Fruit fly (Drosophila melanogaster) S2 (cell line): Measurements from ENCODE around the gene grn.

Source experiments
- CG8478 ChIP-seq: fragments of >200 bp; optimal IDR thresholded peaks from 2 replicates; lab custom pipeline; 2018
- CTCF ChIP-seq, 2 experiments: fragments of >200 bp; optimal IDR thresholded peaks; 2 replicates each; lab custom pipeline; 2018

Gene grn

dm6 chr3R:8206019-8206418 is 24.8 kb upstream of the grn start:
- TF ChIP-seq CG8478 (lab: Kevin White, UChicago) (no peak), CTCF (optimal IDR thresholded peaks at IDR 0.05; lab: Kevin White, UChicago) (no peak)

- TF ChIP-seq CTCF (optimal IDR thresholded peaks at IDR 0.05; lab: Kevin White, UChicago) = no peak
- no peak for TF ChIP-seq CG8478 (lab: Kevin White, UChicago)
Measured at dm6 chr3R:8205292-8205893, 24.1 kb upstream of the grn start.

- TF ChIP-seq CTCF (optimal IDR thresholded peaks at IDR 0.05; lab: Kevin White, UChicago) (no peak), CG8478 (lab: Kevin White, UChicago) (no peak)
Measured at dm6 chr3R:8204730-8205129, 23.5 kb upstream of the grn start, which contains the start of gene CheA84a. TSS of gene CheA84a (minus strand) at chr3R:8204830.

- no peak for TF ChIP-seq CTCF (optimal IDR thresholded peaks at IDR 0.05; lab: Kevin White, UChicago)
- no peak for TF ChIP-seq CG8478 (lab: Kevin White, UChicago)
Measured at dm6 chr3R:8203367-8203766, 22.1 kb upstream of the grn start.

dm6 chr3R:8198320-8198719 is 17.1 kb upstream of the grn start:
- no peak for TF ChIP-seq CTCF (optimal IDR thresholded peaks at IDR 0.05; lab: Kevin White, UChicago)
- no peak for TF ChIP-seq CG8478 (lab: Kevin White, UChicago)

- no peak for TF ChIP-seq CG8478 (lab: Kevin White, UChicago)
- TF ChIP-seq CTCF (optimal IDR thresholded peaks at IDR 0.05; lab: Kevin White, UChicago) = no peak
Measured at dm6 chr3R:8197137-8197536, 15.9 kb upstream of the grn start.

- TF ChIP-seq CTCF (optimal IDR thresholded peaks at IDR 0.05; lab: Kevin White, UChicago) = no peak
- no peak for TF ChIP-seq CG8478 (lab: Kevin White, UChicago)
Measured at dm6 chr3R:8195049-8195448, 13.8 kb upstream of the grn start.

- TF ChIP-seq CTCF (optimal IDR thresholded peaks at IDR 0.05; lab: Kevin White, UChicago) = no peak
- no peak for TF ChIP-seq CG8478 (lab: Kevin White, UChicago)
Measured at dm6 chr3R:8193120-8193519, 11.9 kb upstream of the grn start.

dm6 chr3R:8192261-8192917 is 11.1 kb upstream of the grn start:
- TF ChIP-seq CG8478 (lab: Kevin White, UChicago) (no peak), CTCF (optimal IDR thresholded peaks at IDR 0.05; lab: Kevin White, UChicago) (no peak)

dm6 chr3R:8190866-8191265 is 9.6 kb upstream of the grn start:
- TF ChIP-seq CTCF (optimal IDR thresholded peaks at IDR 0.05; lab: Kevin White, UChicago) (peak; percentile 47 to 54), CG8478 (lab: Kevin White, UChicago) (peak; percentile 55)

- TF ChIP-seq CG8478 (lab: Kevin White, UChicago) (no peak), CTCF (optimal IDR thresholded peaks at IDR 0.05; lab: Kevin White, UChicago) (no peak)
Measured at dm6 chr3R:8189473-8189872, 8.2 kb upstream of the grn start.

dm6 chr3R:8187446-8188133 is 6.3 kb upstream of the grn start:
- TF ChIP-seq CTCF (optimal IDR thresholded peaks at IDR 0.05; lab: Kevin White, UChicago) (no peak), CG8478 (lab: Kevin White, UChicago) (no peak)

- TF ChIP-seq CTCF (optimal IDR thresholded peaks at IDR 0.05; lab: Kevin White, UChicago) = no peak
- TF ChIP-seq CG8478 (lab: Kevin White, UChicago) = no peak
Measured at dm6 chr3R:8183502-8183901, 2.3 kb upstream of the grn start.

- TF ChIP-seq CTCF (optimal IDR thresholded peaks at IDR 0.05; lab: Kevin White, UChicago) = no peak
- TF ChIP-seq CG8478 (lab: Kevin White, UChicago) = no peak
Measured at dm6 chr3R:8180376-8181011, 750 bp downstream of the grn start.
